Worm (Caenorhabditis elegans) whole organism, L2 larva: ENCODE results near the gene ztf-18.
A peak's percentile ranks its signal among the peaks of the same experiment; 100 is the strongest.

Experiments used
- aly-2 ChIP-seq: fragments of 150-350 bp; optimal IDR thresholded peaks from 2 replicates; lab custom pipeline; 2014; ENCODE audit warnings: missing biosample characterization, missing genetic modification characterization
- ceh-16 ChIP-seq: fragments of 150-350 bp; optimal IDR thresholded peaks from 2 replicates; lab custom pipeline; 2014; ENCODE audit warnings: missing biosample characterization, missing genetic modification characterization
- elt-1 ChIP-seq: fragments of 150-350 bp; optimal IDR thresholded peaks from 2 replicates; lab custom pipeline; 2014; ENCODE audit warnings: missing biosample characterization, missing genetic modification characterization
- elt-3 ChIP-seq: sonication (generic microtip); optimal IDR thresholded peaks from 2 replicates; lab custom pipeline; 2017; ENCODE audit warnings: missing biosample characterization, missing genetic modification characterization
- fos-1 ChIP-seq: fragments of 150-350 bp; optimal IDR thresholded peaks from 2 replicates; lab custom pipeline; 2014; ENCODE audit warnings: missing biosample characterization, missing genetic modification characterization
- lsy-2 ChIP-seq, 2 experiments: fragments of 150-350 bp in 1 of 2; sonication (generic microtip) in 1 of 2; optimal IDR thresholded peaks; 2 replicates each; lab custom pipeline; 2014 to 2017; ENCODE audit warnings: missing biosample characterization in 2 of 2, missing genetic modification characterization in 2 of 2
- nhr-11 ChIP-seq: fragments of 150-350 bp; optimal IDR thresholded peaks from 2 replicates; lab custom pipeline; 2014; ENCODE audit warnings: missing biosample characterization, missing genetic modification characterization
- nhr-237 ChIP-seq: fragments of 150-350 bp; optimal IDR thresholded peaks from 2 replicates; lab custom pipeline; 2014; ENCODE audit warnings: missing biosample characterization, missing genetic modification characterization
- nhr-77 ChIP-seq: fragments of 150-350 bp; optimal IDR thresholded peaks from 2 replicates; lab custom pipeline; 2014; ENCODE audit warnings: missing biosample characterization, missing genetic modification characterization
- sma-3 ChIP-seq: sonication (generic microtip); optimal IDR thresholded peaks from 2 replicates; lab custom pipeline; 2016; ENCODE audit warnings: missing genetic modification reagents, missing genetic modification characterization, missing compliant biosample characterization
- sma-9 ChIP-seq, 2 experiments: fragments of 150-350 bp in 1 of 2; sonication (generic microtip) in 1 of 2; optimal IDR thresholded peaks; 2 replicates each; lab custom pipeline; 2014 to 2016; ENCODE audit warnings: missing genetic modification characterization in 2 of 2, mild to moderate bottlenecking in 1 of 2, missing biosample characterization in 1 of 2, missing compliant biosample characterization in 1 of 2, missing genetic modification reagents in 1 of 2, moderate library complexity in 1 of 2
- unc-62 ChIP-seq: fragments of 150-350 bp; optimal IDR thresholded peaks from 2 replicates; lab custom pipeline; 2014; ENCODE audit warnings: missing biosample characterization, missing genetic modification reagents, missing genetic modification characterization
- ztf-11 ChIP-seq: sonication (generic microtip); optimal IDR thresholded peaks from 2 replicates; lab custom pipeline; 2017; ENCODE audit warnings: missing biosample characterization, missing genetic modification characterization

DNA sequence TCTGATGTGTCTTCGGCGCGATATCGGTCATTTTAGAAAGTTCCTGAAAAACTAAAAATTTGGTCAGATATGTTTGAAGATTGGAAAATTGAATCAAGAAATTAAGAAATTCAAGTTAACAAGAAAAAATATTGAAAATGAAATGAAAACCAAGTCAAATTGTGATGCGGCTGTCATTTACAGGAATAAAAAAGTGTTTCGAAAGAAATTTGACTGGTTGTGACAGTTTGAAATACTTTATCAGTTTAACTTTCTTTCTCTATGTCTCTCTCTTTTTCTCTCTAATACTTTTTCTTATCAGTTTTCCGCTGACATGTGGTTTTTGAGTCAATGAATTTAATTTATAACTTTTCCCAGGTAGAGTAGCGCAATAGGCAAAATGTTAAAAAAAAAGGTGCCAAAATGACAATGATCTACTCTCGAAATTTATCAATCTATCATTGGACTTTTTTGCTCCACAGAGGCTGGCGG, 40.6 kb upstream of the ztf-18 start, which contains the start of gene fbxa-55:
- TF ChIP-seq lsy-2 (tag; optimal IDR thresholded peaks at IDR 0.05; lab: Kevin White, UChicago) (no peak), sma-3 (GFP tag; lab: Kevin White, UChicago) (no peak), elt-1 (tag; lab: Kevin White, UChicago) (no peak), nhr-11 (no peak), ceh-16 (tag; lab: Kevin White, UChicago) (no peak), unc-62 (GFP tag; lab: Kevin White, UChicago) (no peak), nhr-237 (no peak), sma-9 (GFP tag; optimal IDR thresholded peaks at IDR 0.05; lab: Kevin White, UChicago) (no peak), sma-9 (tag; optimal IDR thresholded peaks at IDR 0.05; lab: Kevin White, UChicago) (no peak), fos-1 (tag; lab: Kevin White, UChicago) (peak; percentile 68), nhr-77 (tag; lab: Kevin White, UChicago) (no peak), elt-3 (tag; lab: Kevin White, UChicago) (no peak), aly-2 (tag; lab: Kevin White, UChicago) (no peak), ztf-11 (tag; lab: Kevin White, UChicago) (no peak)
